Fruit fly (Drosophila melanogaster): ENCODE measurements around the gene CG4194.

DNA sequence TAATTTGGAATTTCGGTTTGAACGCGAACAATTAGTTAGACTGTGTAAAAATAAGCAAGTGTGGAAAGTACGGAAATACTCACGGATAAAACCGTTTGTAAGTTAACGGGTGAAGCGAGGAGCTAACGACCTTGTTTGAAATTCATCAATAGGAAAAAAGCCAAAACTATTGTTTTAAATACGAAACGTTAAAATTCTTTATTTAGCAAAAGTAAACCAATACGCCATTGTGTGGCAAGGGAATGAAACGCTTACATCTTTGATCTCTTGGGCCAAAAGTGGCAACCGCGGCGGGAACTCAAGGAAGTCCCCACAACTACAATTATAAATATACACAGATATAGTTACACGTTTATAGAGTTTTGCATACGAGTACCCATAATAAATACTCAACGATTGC lies 2.1 kb upstream of the CG4194 start, which contains the start of gene CG14054:
- TF ChIP-seq EcR (GFP tag; optimal IDR thresholded peaks at IDR 0.05) (no peak), CG12605 (GFP tag; IDR thresholded peaks at IDR 0.05) (no peak), CG34367 (tag; optimal IDR thresholded peaks at IDR 0.05) (no peak), CG17806 (tag; optimal IDR thresholded peaks at IDR 0.05) (no peak), CG9948 (tag; optimal IDR thresholded peaks at IDR 0.05) (no peak), gl (tag; optimal IDR thresholded peaks at IDR 0.05) (no peak), D1 (tag; optimal IDR thresholded peaks at IDR 0.05) (no peak)

All from whole organism, pupa.